Worm (Caenorhabditis elegans) whole organism, midembryonic: ENCODE results near the gene C12D8.9.

Experiments used
- T22C8.4 ChIP-seq: fragments of 200-800 bp; sonication (Bioruptor generic); IDR thresholded peaks from 2 replicates; pipeline ENCODE4 v1.3.6; 2022; ENCODE audit warnings: missing genetic modification characterization, missing compliant biosample characterization
- cog-1 ChIP-seq: sonication (generic microtip); optimal IDR thresholded peaks from 2 replicates; lab custom pipeline; 2016; ENCODE audit warnings: missing genetic modification characterization, missing compliant biosample characterization
- flt-1 ChIP-seq: fragments of 200-800 bp; sonication (Bioruptor generic); IDR thresholded peaks from 2 replicates; pipeline ENCODE4 v1.3.6; 2022; ENCODE audit warnings: missing genetic modification characterization, missing compliant biosample characterization
- klf-2 ChIP-seq: fragments of 200-800 bp; sonication (Bioruptor generic); conservative IDR thresholded peaks from 2 replicates; pipeline ENCODE4 v1.3.6; 2022; ENCODE audit warnings: missing genetic modification reagents, missing genetic modification characterization, missing compliant biosample characterization
- ref-1 ChIP-seq: fragments of 200-800 bp; sonication (Bioruptor generic); conservative IDR thresholded peaks from 2 replicates; pipeline ENCODE4 v1.3.6; 2022; ENCODE audit warnings: missing genetic modification reagents, missing genetic modification characterization, missing compliant biosample characterization
- tab-1 ChIP-seq: fragments of 200-800 bp; sonication (Bioruptor generic); IDR thresholded peaks from 2 replicates; pipeline ENCODE4 v1.3.6; 2022; ENCODE audit warnings: missing genetic modification characterization, missing compliant biosample characterization
- ztf-23 ChIP-seq: fragments of 200-800 bp; sonication (Bioruptor generic); IDR thresholded peaks from 2 replicates; pipeline ENCODE4 v1.3.6; 2022; ENCODE audit warnings: missing genetic modification reagents, missing genetic modification characterization, missing compliant biosample characterization
- ztf-29 ChIP-seq: fragments of 200-800 bp; sonication (Bioruptor generic); IDR thresholded peaks from 2 replicates; pipeline ENCODE4 v1.3.6; 2022; ENCODE audit warnings: missing genetic modification reagents, missing genetic modification characterization, missing compliant biosample characterization

- TF ChIP-seq flt-1 (no peak), ztf-23 (GFP tag; lab: Robert Waterston, UW) (no peak), klf-2 (GFP tag; lab: Robert Waterston, UW) (no peak), ref-1 (GFP tag; lab: Robert Waterston, UW) (no peak), cog-1 (tag; lab: Kevin White, UChicago) (no peak), tab-1 (GFP tag; lab: Robert Waterston, UW) (no peak), ztf-29 (GFP tag; lab: Robert Waterston, UW) (no peak), T22C8.4 (GFP tag; lab: Robert Waterston, UW) (no peak)
Observed at ce11 chrV:10230932-10231331, 12.1 kb downstream of the C12D8.9 start, which contains the start of gene fipr-6.
